Fruit fly (Drosophila melanogaster): ENCODE results near the gene Eig71Ej.

Eig71Ej gene

dm6 chr3L:15641590-15642019 lies 19.2 kb downstream of the Eig71Ej start (continued):
- TF ChIP-seq Sox15 (GFP tag; optimal IDR thresholded peaks at IDR 0.05) (no peak), Hr39 (GFP tag; optimal IDR thresholded peaks at IDR 0.05) (peak; percentile 18), Ets21C (GFP tag; optimal IDR thresholded peaks at IDR 0.05) (peak; percentile 3), dac (GFP tag; optimal IDR thresholded peaks at IDR 0.05) (peak; percentile 29), CG32006 (GFP tag; optimal IDR thresholded peaks at IDR 0.05) (peak; percentile 51), CG8632 (GFP tag; optimal IDR thresholded peaks at IDR 0.05) (peak; percentile 44), Hr4 (GFP tag; optimal IDR thresholded peaks at IDR 0.05) (no peak), acj6 (GFP tag; optimal IDR thresholded peaks at IDR 0.05) (peak; percentile 31), topi (GFP tag; optimal IDR thresholded peaks at IDR 0.05) (peak; percentile 64), CG6854 (GFP tag; optimal IDR thresholded peaks at IDR 0.05) (no peak), pdm3 (GFP tag; optimal IDR thresholded peaks at IDR 0.05) (peak; percentile 44), CG3032 (tag; optimal IDR thresholded peaks at IDR 0.05) (peak; percentile 41), Hr38 (GFP tag; optimal IDR thresholded peaks at IDR 0.05) (no peak), Lpt (GFP tag; optimal IDR thresholded peaks at IDR 0.05) (peak; percentile 32), vri (GFP tag; optimal IDR thresholded peaks at IDR 0.05) (no peak), CG8119 (GFP tag; IDR thresholded peaks at IDR 0.05) (peak; percentile 38; the same call in 1 of the 3 replicates)

DNA sequence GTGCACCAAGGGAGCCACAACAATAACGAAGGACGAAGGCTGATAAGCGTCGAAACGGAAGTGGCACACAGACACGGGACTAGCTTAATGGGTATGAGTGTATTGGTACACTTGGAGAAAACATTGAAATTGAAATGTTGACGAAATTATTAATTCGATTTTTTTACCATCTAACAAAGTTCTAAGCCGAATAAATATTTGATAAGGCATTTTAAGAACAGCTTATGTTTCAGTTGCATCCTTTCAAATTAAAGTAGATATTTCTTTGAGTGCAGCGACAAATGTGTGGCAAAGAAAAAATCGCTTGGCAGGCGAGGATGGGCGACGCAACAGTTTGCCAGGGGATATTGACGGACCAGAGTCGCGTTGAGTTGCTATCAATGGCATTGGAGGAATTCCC lies 20.8 kb downstream of the Eig71Ej start:
- no peak for TF ChIP-seq CG6163 (GFP tag; IDR thresholded peaks at IDR 0.05)
- TF ChIP-seq Blimp-1 (GFP tag; optimal IDR thresholded peaks at IDR 0.05), result no peak
- no peak for TF ChIP-seq eg (GFP tag; IDR thresholded peaks at IDR 0.05)
- TF ChIP-seq vri (GFP tag; optimal IDR thresholded peaks at IDR 0.05), result no peak
- TF ChIP-seq Gug (GFP tag; IDR thresholded peaks at IDR 0.05), result no peak
- TF ChIP-seq ss (GFP tag; optimal IDR thresholded peaks at IDR 0.05), result no peak
- no peak for TF ChIP-seq achi (GFP tag; optimal IDR thresholded peaks at IDR 0.05)
- no peak for TF ChIP-seq Sox15 (GFP tag; optimal IDR thresholded peaks at IDR 0.05)
- TF ChIP-seq CG34406 (GFP tag; optimal IDR thresholded peaks at IDR 0.05), result no peak
- no peak for TF ChIP-seq topi (GFP tag; optimal IDR thresholded peaks at IDR 0.05)
- TF ChIP-seq Eip75B (GFP tag; optimal IDR thresholded peaks at IDR 0.05), result no peak
- TF ChIP-seq Ets21C (GFP tag; optimal IDR thresholded peaks at IDR 0.05), result no peak
- TF ChIP-seq CG31627 (GFP tag; optimal IDR thresholded peaks at IDR 0.05), result peak; percentile 4
- no peak for TF ChIP-seq CG16779 (tag; optimal IDR thresholded peaks at IDR 0.05)
- no peak for TF ChIP-seq CG3032 (tag; optimal IDR thresholded peaks at IDR 0.05)
- no peak for TF ChIP-seq OdsH (GFP tag; optimal IDR thresholded peaks at IDR 0.05)
- TF ChIP-seq fkh (GFP tag; optimal IDR thresholded peaks at IDR 0.05), result no peak
- no peak for TF ChIP-seq CG7368 (GFP tag; optimal IDR thresholded peaks at IDR 0.05)
- no peak for TF ChIP-seq dac (GFP tag; optimal IDR thresholded peaks at IDR 0.05)
- TF ChIP-seq Eip93F (GFP tag; optimal IDR thresholded peaks at IDR 0.05), result no peak
- TF ChIP-seq Hr4 (GFP tag; optimal IDR thresholded peaks at IDR 0.05), result no peak
- 0 out of 3 replicates have a peak, but pooled peaks have one; percentile 17 for TF ChIP-seq CG8119 (GFP tag; IDR thresholded peaks at IDR 0.05)
- no peak for TF ChIP-seq salr (GFP tag; optimal IDR thresholded peaks at IDR 0.05)
- TF ChIP-seq Sox102F (GFP tag; optimal IDR thresholded peaks at IDR 0.05), result no peak
- TF ChIP-seq esn (GFP tag; optimal IDR thresholded peaks at IDR 0.05), result peak; percentile 12
- no peak for TF ChIP-seq CG8319 (GFP tag; optimal IDR thresholded peaks at IDR 0.05)
- no peak for TF ChIP-seq CG1621 (tag; optimal IDR thresholded peaks at IDR 0.05)
- TF ChIP-seq spab (GFP tag; optimal IDR thresholded peaks at IDR 0.05), result no peak
- no peak for TF ChIP-seq CG32006 (GFP tag; optimal IDR thresholded peaks at IDR 0.05)
- no peak for TF ChIP-seq CG6792 (GFP tag; optimal IDR thresholded peaks at IDR 0.05)
- peak; percentile 7 for TF ChIP-seq lz (GFP tag; optimal IDR thresholded peaks at IDR 0.05)
- TF ChIP-seq Hr38 (GFP tag; optimal IDR thresholded peaks at IDR 0.05), result no peak
- no peak for TF ChIP-seq CG10669 (GFP tag; optimal IDR thresholded peaks at IDR 0.05)
- TF ChIP-seq Met (GFP tag; optimal IDR thresholded peaks at IDR 0.05), result peak; percentile 2
- TF ChIP-seq svp (GFP tag), result peak; percentile 39
- TF ChIP-seq cyc (GFP tag; optimal IDR thresholded peaks at IDR 0.05), result no peak
- TF ChIP-seq Ets96B (tag; optimal IDR thresholded peaks at IDR 0.05), result no peak
